Fruit fly (Drosophila melanogaster): ENCODE results near the gene CecA1.

DNA sequence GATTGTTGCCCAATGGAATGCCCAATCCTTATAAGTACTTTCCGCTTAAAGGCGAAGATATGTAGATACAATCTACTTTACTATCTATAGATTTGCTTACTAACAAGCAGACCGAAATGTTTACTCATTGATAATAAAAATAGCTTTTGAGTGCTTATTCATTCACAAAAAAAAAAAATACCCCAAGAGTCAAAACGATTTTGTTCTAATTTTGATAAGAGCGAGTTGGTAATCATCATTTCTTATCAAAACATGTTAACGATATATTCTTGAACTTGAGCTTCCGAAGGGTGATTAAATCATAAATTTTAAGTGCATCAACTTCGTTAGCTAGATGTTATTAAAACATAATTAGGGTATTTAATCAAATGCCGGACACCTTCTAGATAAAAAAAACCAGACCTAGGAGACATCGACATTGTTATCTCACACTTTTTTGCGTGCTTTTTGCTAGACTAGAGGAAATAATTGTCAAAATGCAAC lies 39.9 kb downstream of the CecA1 start, which contains the start of gene CG9682:
- TF ChIP-seq h (optimal IDR thresholded peaks at IDR 0.05) (no peak), Myc (optimal IDR thresholded peaks at IDR 0.05) (no peak), psq (optimal IDR thresholded peaks at IDR 0.05) (no peak), ttk (optimal IDR thresholded peaks at IDR 0.05) (no peak), insv (optimal IDR thresholded peaks at IDR 0.05) (no peak)
